Fruit fly (Drosophila melanogaster): Measurements from ENCODE around the gene CG14153.

dm6 chr3L:10663190-10663763 lies 19.9 kb downstream of the CG14153 start, which contains the start of gene Adi1:
- TF ChIP-seq D1 (tag; optimal IDR thresholded peaks at IDR 0.05) = no peak
- TF ChIP-seq Pif1B (GFP tag; optimal IDR thresholded peaks at IDR 0.05) = no peak
- no peak for TF ChIP-seq CG8159 (tag; optimal IDR thresholded peaks at IDR 0.05)
- TF ChIP-seq fd96Ca (GFP tag; IDR thresholded peaks at IDR 0.05) = no peak

All from whole organism, pupa.